Fruit fly (Drosophila melanogaster) whole organism, embryonic: ENCODE results near the gene Nepl21.

Experiments used
- Bdp1 ChIP-seq: fragments of 200-800 bp; sonication (Bioruptor generic); optimal IDR thresholded peaks from 3 replicates; lab custom pipeline; 2016; ENCODE audit warnings: missing biosample characterization, missing genetic modification characterization
- Blimp-1 ChIP-seq: fragments of 200-800 bp; sonication (Bioruptor generic); optimal IDR thresholded peaks from 3 replicates; lab custom pipeline; 2018; ENCODE audit warnings: missing biosample characterization, missing genetic modification characterization, mild to moderate bottlenecking, moderate library complexity, missing genetic modification reagents
- CG10209 ChIP-seq: fragments of 200-800 bp; sonication (Bioruptor generic); optimal IDR thresholded peaks from 3 replicates; lab custom pipeline; 2017; ENCODE audit warnings: missing biosample characterization, mild to moderate bottlenecking, missing genetic modification characterization, missing genetic modification reagents
- CG11085 ChIP-seq: fragments of 200-800 bp; sonication (Bioruptor generic); IDR thresholded peaks from 2 replicates; pipeline ENCODE4 v1.3.6; 2022; ENCODE audit warnings: missing biosample characterization, missing genetic modification characterization
- CG12299 ChIP-seq: fragments of 200-800 bp; sonication (Bioruptor generic); optimal IDR thresholded peaks from 2 replicates; lab custom pipeline; 2018; ENCODE audit warnings: missing biosample characterization, mild to moderate bottlenecking, missing genetic modification characterization
- CG1233 ChIP-seq: fragments of 200-800 bp; sonication (Bioruptor generic); optimal IDR thresholded peaks from 4 replicates; lab custom pipeline; 2018; ENCODE audit warnings: missing biosample characterization, mild to moderate bottlenecking, missing genetic modification characterization
- CG14860 ChIP-seq: fragments of 200-800 bp; sonication (Bioruptor generic); IDR thresholded peaks from 3 replicates; pipeline ENCODE4 v1.3.6; 2022; ENCODE audit warnings: missing biosample characterization, missing genetic modification characterization; ENCODE audit not compliant: partially characterized antibody
- CG1603 ChIP-seq: fragments of 200-800 bp; sonication (Bioruptor generic); optimal IDR thresholded peaks from 2 replicates; lab custom pipeline; 2019; ENCODE audit warnings: missing biosample characterization, mild to moderate bottlenecking, missing genetic modification characterization, moderate library complexity
- CG1647 ChIP-seq: fragments of 200-800 bp; sonication (Bioruptor generic); optimal IDR thresholded peaks from 3 replicates; lab custom pipeline; 2016; ENCODE audit warnings: missing biosample characterization, missing genetic modification characterization
- CG17328 ChIP-seq: fragments of 200-800 bp; sonication (Bioruptor generic); IDR thresholded peaks from 2 replicates; pipeline ENCODE4 v1.3.6; 2022; ENCODE audit warnings: missing biosample characterization, missing genetic modification characterization
- CG18476 ChIP-seq: fragments of 200-800 bp; sonication (Bioruptor generic); optimal IDR thresholded peaks from 2 replicates; lab custom pipeline; 2016; ENCODE audit warnings: missing biosample characterization, mild to moderate bottlenecking, missing genetic modification characterization
- CG18764 ChIP-seq: fragments of 200-800 bp; sonication (Bioruptor generic); optimal IDR thresholded peaks from 3 replicates; lab custom pipeline; 2016; ENCODE audit warnings: missing biosample characterization, missing genetic modification characterization
- CG31388 ChIP-seq: fragments of 200-800 bp; sonication (Bioruptor generic); optimal IDR thresholded peaks from 2 replicates; lab custom pipeline; 2016; ENCODE audit warnings: missing biosample characterization, missing genetic modification characterization
- CG32532 ChIP-seq: fragments of 200-800 bp; sonication (Bioruptor generic); IDR thresholded peaks from 2 replicates; pipeline ENCODE4 v1.3.6; 2022; ENCODE audit warnings: missing biosample characterization, missing genetic modification characterization
- CG32772 ChIP-seq: fragments of 200-800 bp; sonication (Bioruptor generic); IDR thresholded peaks from 2 replicates; pipeline ENCODE4 v1.3.6; 2022; ENCODE audit warnings: missing biosample characterization, missing genetic modification characterization
- CG7839 ChIP-seq: fragments of 200-800 bp; sonication (Bioruptor generic); optimal IDR thresholded peaks from 3 replicates; lab custom pipeline; 2018; ENCODE audit warnings: missing biosample characterization, mild to moderate bottlenecking, missing genetic modification characterization, moderate library complexity
- CG8478 ChIP-seq: fragments of >200 bp; optimal IDR thresholded peaks from 2 replicates; lab custom pipeline; 2018
- CHES-1-like ChIP-seq: fragments of 200-800 bp; sonication (Bioruptor generic); optimal IDR thresholded peaks from 2 replicates; lab custom pipeline; 2016; ENCODE audit warnings: missing biosample characterization, missing genetic modification characterization
- CrebB ChIP-seq: fragments of 200-800 bp; sonication (Bioruptor generic); optimal IDR thresholded peaks from 3 replicates; lab custom pipeline; 2018; ENCODE audit warnings: missing biosample characterization, mild to moderate bottlenecking, missing genetic modification characterization
- D19B ChIP-seq: fragments of 200-800 bp; sonication (Bioruptor generic); optimal IDR thresholded peaks from 2 replicates; lab custom pipeline; 2017; ENCODE audit warnings: missing biosample characterization, mild to moderate bottlenecking, missing genetic modification characterization
- Drgx ChIP-seq: fragments of 200-800 bp; sonication (Bioruptor generic); IDR thresholded peaks from 2 replicates; pipeline ENCODE4 v1.3.6; 2022; ENCODE audit warnings: missing biosample characterization, missing genetic modification characterization
- Elba2 ChIP-seq: fragments of 200-800 bp; sonication (Bioruptor generic); optimal IDR thresholded peaks from 3 replicates; lab custom pipeline; 2016; ENCODE audit warnings: missing biosample characterization, missing genetic modification characterization
- H2.0 ChIP-seq: fragments of 200-800 bp; sonication (Bioruptor generic); IDR thresholded peaks from 2 replicates; pipeline ENCODE4 v1.3.6; 2022; ENCODE audit warnings: missing biosample characterization, missing genetic modification characterization
- Hand ChIP-seq: fragments of 200-800 bp; sonication (Bioruptor generic); optimal IDR thresholded peaks from 2 replicates; lab custom pipeline; 2017; ENCODE audit warnings: mild to moderate bottlenecking, missing biosample characterization, missing genetic modification reagents, missing genetic modification characterization
- Hr51 ChIP-seq, 2 experiments: fragments of 200-800 bp; sonication (Bioruptor generic); optimal IDR thresholded peaks; 2 replicates in 1 of 2; 3 replicates in 1 of 2; lab custom pipeline; 2016 to 2018; ENCODE audit warnings: missing biosample characterization in 2 of 2, missing genetic modification characterization in 2 of 2, mild to moderate bottlenecking in 1 of 2, moderate library complexity in 1 of 2
- NfI ChIP-seq: fragments of 200-800 bp; sonication (Bioruptor generic); optimal IDR thresholded peaks from 3 replicates; lab custom pipeline; 2018; ENCODE audit warnings: missing biosample characterization, mild to moderate bottlenecking, missing genetic modification characterization, moderate library complexity
- Pdp1 ChIP-seq, 2 experiments: fragments of 200-800 bp; sonication (Bioruptor generic); optimal IDR thresholded peaks; 3 replicates each; lab custom pipeline; 2016; ENCODE audit warnings: missing biosample characterization in 2 of 2, missing genetic modification characterization in 2 of 2, mild to moderate bottlenecking in 1 of 2, moderate library complexity in 1 of 2
- Spps ChIP-seq: fragments of 200-800 bp; sonication (Bioruptor generic); optimal IDR thresholded peaks from 2 replicates; lab custom pipeline; 2018; ENCODE audit warnings: missing biosample characterization, mild to moderate bottlenecking, missing genetic modification characterization
- Sry-β ChIP-seq: fragments of 200-800 bp; sonication (Bioruptor generic); optimal IDR thresholded peaks from 2 replicates; lab custom pipeline; 2018; ENCODE audit warnings: missing biosample characterization, mild to moderate bottlenecking, missing genetic modification characterization, moderate library complexity
- abd-A ChIP-seq: fragments of 200-800 bp; sonication (Bioruptor generic); optimal IDR thresholded peaks from 3 replicates; lab custom pipeline; 2019; ENCODE audit warnings: missing biosample characterization, mild to moderate bottlenecking, missing genetic modification characterization, moderate library complexity
- al ChIP-seq: fragments of 200-800 bp; sonication (Bioruptor generic); IDR thresholded peaks from 2 replicates; pipeline ENCODE4 v1.3.6; 2022; ENCODE audit warnings: missing biosample characterization, missing genetic modification characterization
- ato ChIP-seq: fragments of 200-800 bp; sonication (Bioruptor generic); IDR thresholded peaks from 2 replicates; pipeline ENCODE4 v1.3.6; 2022; ENCODE audit warnings: missing biosample characterization, missing genetic modification characterization; ENCODE audit not compliant: partially characterized antibody
- cato ChIP-seq: fragments of 200-800 bp; sonication (Bioruptor generic); optimal IDR thresholded peaks from 2 replicates; lab custom pipeline; 2016; ENCODE audit warnings: missing biosample characterization, missing genetic modification characterization, borderline replicate concordance
- corto ChIP-seq: fragments of 200-800 bp; sonication (Bioruptor generic); optimal IDR thresholded peaks from 2 replicates; lab custom pipeline; 2016; ENCODE audit warnings: missing biosample characterization, mild to moderate bottlenecking, missing genetic modification characterization, moderate library complexity
- exex ChIP-seq: fragments of 200-800 bp; sonication (Bioruptor generic); optimal IDR thresholded peaks from 4 replicates; lab custom pipeline; 2018; ENCODE audit warnings: missing biosample characterization, mild to moderate bottlenecking, missing genetic modification characterization, moderate library complexity
- fd3F ChIP-seq: fragments of 200-800 bp; sonication (Bioruptor generic); optimal IDR thresholded peaks from 2 replicates; lab custom pipeline; 2018; ENCODE audit warnings: missing biosample characterization, mild to moderate bottlenecking, missing genetic modification characterization, moderate library complexity
- kah ChIP-seq: fragments of 200-800 bp; sonication (Bioruptor generic); optimal IDR thresholded peaks from 2 replicates; lab custom pipeline; 2018; ENCODE audit warnings: missing biosample characterization, mild to moderate bottlenecking, missing genetic modification characterization
- lbe ChIP-seq: fragments of 200-800 bp; sonication (Bioruptor generic); optimal IDR thresholded peaks from 2 replicates; lab custom pipeline; 2016; ENCODE audit warnings: missing biosample characterization, mild to moderate bottlenecking, missing genetic modification characterization
- lola ChIP-seq, 3 experiments: fragments of >200 bp in 2 of 3; fragments of 200-800 bp in 1 of 3; sonication (Bioruptor generic) in 1 of 3; optimal IDR thresholded peaks; 2 replicates each; lab custom pipeline; 2017 to 2019; ENCODE audit warnings: missing biosample characterization in 3 of 3, missing genetic modification characterization in 3 of 3, mild to moderate bottlenecking in 1 of 3, moderate library complexity in 1 of 3
- luna ChIP-seq: fragments of 200-800 bp; sonication (Bioruptor generic); optimal IDR thresholded peaks from 2 replicates; lab custom pipeline; 2016; ENCODE audit warnings: missing biosample characterization, missing genetic modification characterization
- pfk ChIP-seq: fragments of 200-800 bp; sonication (Bioruptor generic); optimal IDR thresholded peaks from 2 replicates; lab custom pipeline; 2018; ENCODE audit warnings: missing biosample characterization, mild to moderate bottlenecking, missing genetic modification characterization, moderate library complexity
- prd ChIP-seq, 3 experiments: fragments of >200 bp in 2 of 3; fragments of 200-800 bp in 1 of 3; sonication (Bioruptor generic) in 1 of 3; optimal IDR thresholded peaks in 2 of 3; IDR thresholded peaks in 1 of 3; 2 replicates in 2 of 3; 3 replicates in 1 of 3; pipeline versions ENCODE4 v1.3.6 to Lab custom; 2017 to 2022; ENCODE audit warnings: missing biosample characterization in 1 of 3, missing genetic modification characterization in 1 of 3
- sens-2 ChIP-seq: fragments of 200-800 bp; sonication (Bioruptor generic); IDR thresholded peaks from 2 replicates; pipeline ENCODE4 v1.3.6; 2022; ENCODE audit warnings: missing biosample characterization, missing genetic modification characterization
- sr ChIP-seq: fragments of 200-800 bp; sonication (Bioruptor generic); IDR thresholded peaks from 3 replicates; pipeline ENCODE4 v1.3.6; 2022; ENCODE audit warnings: missing biosample characterization, missing genetic modification characterization
- toy ChIP-seq: fragments of 200-800 bp; sonication (Bioruptor generic); IDR thresholded peaks from 2 replicates; pipeline ENCODE4 v1.3.6; 2022; ENCODE audit warnings: missing biosample characterization, missing genetic modification characterization
- usp ChIP-seq: fragments of >200 bp; optimal IDR thresholded peaks from 2 replicates; lab custom pipeline; 2017; ENCODE audit warnings: missing biosample characterization, missing genetic modification characterization
- zf30C ChIP-seq: fragments of 200-800 bp; sonication (Bioruptor generic); optimal IDR thresholded peaks from 3 replicates; lab custom pipeline; 2018; ENCODE audit warnings: missing biosample characterization, mild to moderate bottlenecking, missing genetic modification characterization

The Nepl21 gene

DNA sequence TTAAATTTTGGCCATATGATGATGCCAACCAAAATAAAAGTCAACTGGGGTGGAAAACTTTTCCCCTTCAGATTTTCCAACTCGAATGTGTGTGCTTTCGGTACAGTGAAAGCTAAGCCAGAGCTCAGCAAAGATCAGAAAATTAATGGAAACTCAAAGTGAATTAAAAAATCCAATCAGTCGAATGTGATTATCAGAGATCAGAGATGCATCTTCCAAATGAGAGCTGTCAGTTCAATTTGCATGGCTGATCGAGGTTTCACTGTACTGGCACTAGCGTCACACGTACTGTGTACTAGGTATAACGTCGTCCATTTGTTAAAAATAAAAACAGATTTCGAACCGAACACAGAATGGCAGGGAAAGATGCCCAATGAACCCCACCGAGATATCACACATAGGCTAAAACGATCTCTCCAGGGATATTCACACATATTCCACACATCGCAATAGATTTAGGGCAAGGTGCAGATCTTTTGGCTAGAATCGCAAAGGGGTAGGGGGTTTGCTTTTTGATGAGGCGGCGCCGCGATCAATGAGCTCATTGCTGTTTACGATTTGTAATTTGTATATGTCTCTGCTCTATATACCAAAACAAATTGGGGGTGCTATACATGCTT is 21.4 kb downstream of the Nepl21 start (continued):
- TF ChIP-seq CG7839 (tag; lab: Kevin White, UChicago): peak; percentile 82
- no peak for TF ChIP-seq Elba2
- TF ChIP-seq pfk (GFP tag; lab: Kevin White, UChicago): no peak
- TF ChIP-seq lbe (GFP tag; lab: Kevin White, UChicago): no peak
- TF ChIP-seq fd3F (GFP tag; lab: Kevin White, UChicago): peak; percentile 68
- TF ChIP-seq sr (GFP tag; lab: Robert Waterston, UW): peak; percentile 54; the same call in 2 of the 3 replicates
- peak; percentile 60 for TF ChIP-seq CG1647
- no peak for TF ChIP-seq CG31388 (GFP tag; lab: Kevin White, UChicago)
- no peak for TF ChIP-seq Sry-β (GFP tag; lab: Kevin White, UChicago)
- no peak for TF ChIP-seq usp

DNA sequence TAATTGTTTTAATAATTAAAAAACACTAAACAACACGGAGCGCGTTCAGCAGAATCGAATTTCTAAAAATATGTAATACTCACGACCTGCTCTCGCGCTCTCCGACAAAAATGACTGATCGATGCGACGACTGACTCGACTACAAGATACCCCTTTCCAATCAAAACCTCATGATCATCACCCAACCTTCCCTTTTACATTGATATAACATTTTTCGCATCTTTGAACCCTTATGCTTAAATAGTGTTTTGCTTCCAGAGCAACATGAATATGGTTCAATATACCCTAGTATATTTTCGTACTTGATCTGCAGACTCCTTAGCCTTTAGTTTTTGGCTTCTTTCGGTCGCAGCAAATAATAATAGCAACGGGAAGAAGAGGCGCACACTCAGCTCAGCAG is 28.3 kb downstream of the Nepl21 start:
- TF ChIP-seq CG11085 (GFP tag; lab: Robert Waterston, UW) (peak; percentile 24; the same call in 1 of the 2 replicates), Hand (GFP tag; lab: Kevin White, UChicago) (no peak), Pdp1 (GFP tag; optimal IDR thresholded peaks at IDR 0.05; lab: Kevin White, UChicago) (peak; percentile 58 to 60), CG1233 (GFP tag; lab: Kevin White, UChicago) (peak; percentile 32), CG32772 (GFP tag; lab: Robert Waterston, UW) (peak; percentile 66), sens-2 (GFP tag; lab: Robert Waterston, UW) (peak; percentile 46; the same call in 1 of the 2 replicates), CG32532 (GFP tag; lab: Robert Waterston, UW) (peak; percentile 79), ato (no peak), cato (peak; percentile 41), Blimp-1 (GFP tag; lab: Kevin White, UChicago) (peak; percentile 62), prd (optimal IDR thresholded peaks at IDR 0.05; lab: Kevin White, UChicago) (no peak), prd (GFP tag; IDR thresholded peaks at IDR 0.05; lab: Robert Waterston, UW) (peak; percentile 83), CG8478 (lab: Kevin White, UChicago) (no peak), Drgx (GFP tag; lab: Robert Waterston, UW) (peak; percentile 84), al (GFP tag; lab: Robert Waterston, UW) (peak; percentile 65; the same call in 1 of the 2 replicates), CG17328 (GFP tag; lab: Robert Waterston, UW) (peak; percentile 86), exex (tag; lab: Kevin White, UChicago) (no peak), H2.0 (GFP tag; lab: Robert Waterston, UW) (peak; percentile 87), lola (GFP tag; optimal IDR thresholded peaks at IDR 0.05; lab: Kevin White, UChicago) (no peak), CG7839 (tag; lab: Kevin White, UChicago) (peak; percentile 82), Spps (no peak), corto (GFP tag; lab: Kevin White, UChicago) (no peak), D19B (GFP tag; lab: Kevin White, UChicago) (peak; percentile 93), kah (peak; percentile 20), abd-A (tag; lab: Kevin White, UChicago) (no peak), toy (no peak), CG12299 (tag; lab: Kevin White, UChicago) (no peak), Bdp1 (GFP tag; lab: Kevin White, UChicago) (peak; percentile 49), zf30C (GFP tag; lab: Kevin White, UChicago) (no peak), CrebB (tag; lab: Kevin White, UChicago) (no peak), CG1603 (peak; percentile 90), CG18764 (GFP tag; lab: Kevin White, UChicago) (peak; percentile 51), CG14860 (GFP tag; lab: Robert Waterston, UW) (peak; percentile 58; the same call in 1 of the 3 replicates), CHES-1-like (GFP tag; lab: Kevin White, UChicago) (peak; percentile 55), luna (GFP tag; lab: Kevin White, UChicago) (no peak), CG10209 (GFP tag; lab: Kevin White, UChicago) (peak; percentile 67), Hr51 (GFP tag; optimal IDR thresholded peaks at IDR 0.05; lab: Kevin White, UChicago) (peak; percentile 28 to 74), CG18476 (peak; percentile 24), NfI (GFP tag; lab: Kevin White, UChicago) (peak; percentile 75)
